Worm (Caenorhabditis elegans) whole organism, L4 larva: Measurements from ENCODE around the gene F57G8.7.

Source experiments
- F10B5.3 ChIP-seq: sonication (generic microtip); optimal IDR thresholded peaks from 2 replicates; lab custom pipeline; 2016; ENCODE audit warnings: mild to moderate bottlenecking, missing genetic modification characterization, missing compliant biosample characterization
- F37D6.2 ChIP-seq: sonication (generic microtip); optimal IDR thresholded peaks from 2 replicates; lab custom pipeline; 2016; ENCODE audit warnings: mild to moderate bottlenecking, missing genetic modification characterization, missing compliant biosample characterization
- F44E2.7 ChIP-seq: fragments of 200-800 bp; sonication (Bioruptor generic); IDR thresholded peaks from 2 replicates; pipeline ENCODE4 v2.1.2; 2022; ENCODE audit warnings: missing genetic modification characterization, missing compliant biosample characterization
- R02D3.7 ChIP-seq: fragments of 150-350 bp; sonication (generic microtip); optimal IDR thresholded peaks from 3 replicates; lab custom pipeline; 2014; ENCODE audit warnings: missing biosample characterization, missing genetic modification characterization
- T26A8.4 ChIP-seq: fragments of 200-800 bp; sonication (Bioruptor generic); IDR thresholded peaks from 2 replicates; pipeline ENCODE4 v1.3.6; 2022; ENCODE audit warnings: missing genetic modification characterization, missing compliant biosample characterization
- Y48G9A.11 ChIP-seq: fragments of 200-800 bp; sonication (Bioruptor generic); IDR thresholded peaks from 2 replicates; pipeline ENCODE4 v1.3.6; 2022; ENCODE audit warnings: missing genetic modification reagents, missing genetic modification characterization, missing compliant biosample characterization
- Y5F2A.4 ChIP-seq: fragments of 200-800 bp; sonication (Bioruptor generic); optimal IDR thresholded peaks from 2 replicates; lab custom pipeline; 2018; ENCODE audit warnings: mild to moderate bottlenecking, missing genetic modification characterization, missing compliant biosample characterization
- aha-1 ChIP-seq: fragments of 150-350 bp; peaks from one replicate; lab custom pipeline; 2014; ENCODE audit warnings: missing biosample characterization, missing genetic modification characterization
- aly-2 ChIP-seq: sonication (generic microtip); optimal IDR thresholded peaks from 2 replicates; lab custom pipeline; 2018; ENCODE audit warnings: missing biosample characterization, missing genetic modification characterization
- ama-1 ChIP-seq: fragments of 150-350 bp; optimal IDR thresholded peaks from 2 replicates; lab custom pipeline; 2014; ENCODE audit warnings: inconsistent platforms, mixed read lengths
- ceh-44 ChIP-seq: fragments of 200-800 bp; sonication (Bioruptor generic); IDR thresholded peaks from 2 replicates; pipeline ENCODE4 v1.3.6; 2022; ENCODE audit warnings: missing genetic modification reagents, missing genetic modification characterization, missing compliant biosample characterization
- ces-1 ChIP-seq: fragments of 150-350 bp; sonication (generic microtip); optimal IDR thresholded peaks from 4 replicates; lab custom pipeline; 2014; ENCODE audit warnings: missing biosample characterization, missing genetic modification reagents, missing genetic modification characterization
- cey-2 ChIP-seq: sonication (generic microtip); optimal IDR thresholded peaks from 3 replicates; lab custom pipeline; 2017; ENCODE audit warnings: missing genetic modification characterization, mild to moderate bottlenecking, missing compliant biosample characterization, antibody characterized with exemption, borderline replicate concordance; ENCODE audit not compliant: insufficient read depth
- ctbp-1 ChIP-seq: fragments of 200-800 bp; sonication (Bioruptor generic); IDR thresholded peaks from 2 replicates; pipeline ENCODE4 v1.3.6; 2022; ENCODE audit warnings: missing genetic modification reagents, missing genetic modification characterization, missing compliant biosample characterization
- daf-12 ChIP-seq: fragments of 150-350 bp; optimal IDR thresholded peaks from 2 replicates; lab custom pipeline; 2014; ENCODE audit warnings: missing biosample characterization, missing genetic modification reagents, missing genetic modification characterization
- daf-16 ChIP-seq, 3 experiments: sonication (generic microtip); optimal IDR thresholded peaks; 2 replicates each; lab custom pipeline; 2016 to 2017; ENCODE audit warnings: missing genetic modification characterization in 3 of 3, missing genetic modification reagents in 3 of 3, mild to moderate bottlenecking in 2 of 3, missing compliant biosample characterization in 2 of 3, missing biosample characterization in 1 of 3, moderate library complexity in 1 of 3
- daf-19 ChIP-seq: fragments of 200-800 bp; sonication (Bioruptor generic); conservative IDR thresholded peaks from 2 replicates; pipeline ENCODE4 v1.3.6; 2022; ENCODE audit warnings: missing genetic modification characterization, missing compliant biosample characterization
- dmd-8 ChIP-seq: fragments of 200-800 bp; sonication (Bioruptor generic); IDR thresholded peaks from 2 replicates; pipeline ENCODE4 v1.3.6; 2022; ENCODE audit warnings: missing genetic modification characterization, missing compliant biosample characterization
- dmd-9 ChIP-seq: fragments of 200-800 bp; sonication (Bioruptor generic); IDR thresholded peaks from 2 replicates; pipeline ENCODE4 v1.3.6; 2022; ENCODE audit warnings: missing genetic modification reagents, missing genetic modification characterization, missing compliant biosample characterization
- dpl-1 ChIP-seq: fragments of 150-350 bp; optimal IDR thresholded peaks from 2 replicates; lab custom pipeline; 2014; ENCODE audit warnings: missing biosample characterization, missing genetic modification reagents, missing genetic modification characterization
- duxl-1 ChIP-seq: sonication (generic microtip); optimal IDR thresholded peaks from 2 replicates; lab custom pipeline; 2016; ENCODE audit warnings: mild to moderate bottlenecking, missing genetic modification characterization, moderate library complexity, missing compliant biosample characterization; ENCODE audit not compliant: poor library complexity
- dve-1 ChIP-seq: sonication (generic microtip); optimal IDR thresholded peaks from 2 replicates; lab custom pipeline; 2017; ENCODE audit warnings: antibody characterized with exemption, mild to moderate bottlenecking, missing genetic modification characterization, missing compliant biosample characterization; ENCODE audit not compliant: insufficient read depth
- egl-27 ChIP-seq: sonication (generic microtip); optimal IDR thresholded peaks from 3 replicates; lab custom pipeline; 2017; ENCODE audit warnings: missing biosample characterization, missing genetic modification reagents, missing genetic modification characterization
- fkh-10 ChIP-seq: fragments of 150-350 bp; optimal IDR thresholded peaks from 2 replicates; lab custom pipeline; 2014; ENCODE audit warnings: missing biosample characterization, missing genetic modification reagents, missing genetic modification characterization
- fos-1 ChIP-seq: fragments of 150-350 bp; optimal IDR thresholded peaks from 2 replicates; lab custom pipeline; 2014; ENCODE audit warnings: missing biosample characterization, missing genetic modification characterization
- gei-8 ChIP-seq: fragments of 200-800 bp; sonication (Bioruptor generic); optimal IDR thresholded peaks from 2 replicates; lab custom pipeline; 2018; ENCODE audit warnings: mild to moderate bottlenecking, missing genetic modification characterization, missing compliant biosample characterization
- hlh-30 ChIP-seq: sonication (generic microtip); optimal IDR thresholded peaks from 2 replicates; lab custom pipeline; 2017; ENCODE audit warnings: antibody characterized with exemption, mild to moderate bottlenecking, missing genetic modification characterization, missing compliant biosample characterization; ENCODE audit not compliant: insufficient read depth
- lin-1 ChIP-seq: fragments of 200-800 bp; sonication (Bioruptor generic); IDR thresholded peaks from 2 replicates; pipeline ENCODE4 v1.3.6; 2022; ENCODE audit warnings: missing genetic modification reagents, missing genetic modification characterization, missing compliant biosample characterization
- lin-38 ChIP-seq: fragments of 200-800 bp; sonication (Bioruptor generic); IDR thresholded peaks from 2 replicates; pipeline ENCODE4 v1.3.6; 2022; ENCODE audit warnings: missing genetic modification reagents, missing genetic modification characterization, missing compliant biosample characterization
- lir-3 ChIP-seq: sonication (generic microtip); optimal IDR thresholded peaks from 2 replicates; lab custom pipeline; 2016; ENCODE audit warnings: mild to moderate bottlenecking, missing genetic modification characterization, missing compliant biosample characterization
- madf-5 ChIP-seq, 2 experiments: fragments of 200-800 bp; sonication (Bioruptor generic); IDR thresholded peaks; 2 replicates each; pipeline ENCODE4 v1.3.6; 2022; ENCODE audit warnings: missing compliant biosample characterization in 2 of 2, missing genetic modification characterization in 2 of 2
- mdl-1 ChIP-seq, 2 experiments: fragments of 150-350 bp in 1 of 2; sonication (generic microtip) in 1 of 2; optimal IDR thresholded peaks; 2 replicates each; lab custom pipeline; 2014 to 2017; ENCODE audit warnings: missing biosample characterization in 2 of 2, missing genetic modification characterization in 2 of 2
- mdt-29 ChIP-seq: fragments of 200-800 bp; sonication (Bioruptor generic); IDR thresholded peaks from 2 replicates; pipeline ENCODE4 v1.3.6; 2022; ENCODE audit warnings: missing genetic modification reagents, missing genetic modification characterization, missing compliant biosample characterization
- mep-1 ChIP-seq: fragments of 150-350 bp; sonication (generic microtip); optimal IDR thresholded peaks from 3 replicates; lab custom pipeline; 2014; ENCODE audit warnings: missing biosample characterization, missing genetic modification characterization
- mes-2 ChIP-seq: sonication (generic microtip); optimal IDR thresholded peaks from 2 replicates; lab custom pipeline; 2016; ENCODE audit warnings: missing genotype, mild to moderate bottlenecking, missing genetic modification characterization, missing compliant biosample characterization; ENCODE audit not compliant: poor library complexity, severe bottlenecking
- nhr-11 ChIP-seq: fragments of 150-350 bp; optimal IDR thresholded peaks from 2 replicates; lab custom pipeline; 2014; ENCODE audit warnings: missing biosample characterization, missing genetic modification characterization
- nhr-25 ChIP-seq: sonication (generic microtip); optimal IDR thresholded peaks from 2 replicates; lab custom pipeline; 2017; ENCODE audit warnings: missing genetic modification characterization, mild to moderate bottlenecking, missing compliant biosample characterization, antibody characterized with exemption, moderate library complexity, borderline replicate concordance; ENCODE audit not compliant: insufficient read depth
- nhr-42 ChIP-seq: fragments of 200-800 bp; sonication (Bioruptor generic); IDR thresholded peaks from 2 replicates; pipeline ENCODE4 v1.3.6; 2022; ENCODE audit warnings: missing genetic modification characterization, missing compliant biosample characterization
- nhr-48 ChIP-seq: sonication (generic microtip); optimal IDR thresholded peaks from 2 replicates; lab custom pipeline; 2016; ENCODE audit warnings: mild to moderate bottlenecking, missing genetic modification characterization, missing compliant biosample characterization
- nhr-6 ChIP-seq: fragments of 150-350 bp; optimal IDR thresholded peaks from 2 replicates; lab custom pipeline; 2014; ENCODE audit warnings: missing biosample characterization, missing genetic modification characterization
- nhr-76 ChIP-seq: fragments of 150-350 bp; optimal IDR thresholded peaks from 2 replicates; lab custom pipeline; 2014; ENCODE audit warnings: missing biosample characterization, missing genetic modification characterization
- php-3 ChIP-seq: fragments of 200-800 bp; sonication (Bioruptor generic); IDR thresholded peaks from 2 replicates; pipeline ENCODE4 v1.3.6; 2022; ENCODE audit warnings: missing genetic modification reagents, missing genetic modification characterization, missing compliant biosample characterization
- sdz-12 ChIP-seq: fragments of 200-800 bp; sonication (Bioruptor generic); optimal IDR thresholded peaks from 2 replicates; lab custom pipeline; 2018; ENCODE audit warnings: mild to moderate bottlenecking, missing genetic modification characterization, missing compliant biosample characterization
- snpc-1.2 ChIP-seq: fragments of 200-800 bp; sonication (Bioruptor generic); IDR thresholded peaks from 2 replicates; pipeline ENCODE4 v1.3.6; 2022; ENCODE audit warnings: missing genetic modification reagents, missing genetic modification characterization, missing compliant biosample characterization
- tra-1 ChIP-seq: fragments of 200-800 bp; sonication (Bioruptor generic); IDR thresholded peaks from 2 replicates; pipeline ENCODE4 v1.3.6; 2022; ENCODE audit warnings: missing genetic modification reagents, missing genetic modification characterization, missing compliant biosample characterization
- unc-39 ChIP-seq: sonication (generic microtip); optimal IDR thresholded peaks from 2 replicates; lab custom pipeline; 2017; ENCODE audit warnings: missing biosample characterization, missing genetic modification characterization
- zfp-2 ChIP-seq: sonication (generic microtip); optimal IDR thresholded peaks from 2 replicates; lab custom pipeline; 2016; ENCODE audit warnings: mild to moderate bottlenecking, missing genetic modification characterization, missing compliant biosample characterization
- zfp-3 ChIP-seq: fragments of 200-800 bp; sonication (Bioruptor generic); conservative IDR thresholded peaks from 2 replicates; pipeline ENCODE4 v1.3.6; 2022; ENCODE audit warnings: missing genetic modification reagents, missing genetic modification characterization, missing compliant biosample characterization
- zip-2 ChIP-seq: fragments of 150-350 bp; optimal IDR thresholded peaks from 2 replicates; lab custom pipeline; 2014; ENCODE audit warnings: missing biosample characterization, missing genetic modification characterization

F57G8.7 gene

ce11 chrV:16361350-16361749 is 32.4 kb downstream of the F57G8.7 start:
- TF ChIP-seq aha-1 (tag; lab: Kevin White, UChicago) (no peak), ces-1 (GFP tag; lab: Kevin White, UChicago) (no peak), fkh-10 (GFP tag; lab: Kevin White, UChicago) (no peak), ceh-44 (GFP tag; lab: Robert Waterston, UW) (no peak), nhr-25 (no peak), mep-1 (no peak), aly-2 (no peak), unc-39 (no peak), daf-16 (GFP tag; optimal IDR thresholded peaks at IDR 0.05; lab: Kevin White, UChicago) (no peak), daf-16 (tag; optimal IDR thresholded peaks at IDR 0.05; lab: Kevin White, UChicago) (no peak), T26A8.4 (GFP tag; lab: Robert Waterston, UW) (no peak), nhr-42 (GFP tag; lab: Robert Waterston, UW) (no peak), lin-38 (GFP tag; lab: Robert Waterston, UW) (no peak)

- TF ChIP-seq sdz-12 (GFP tag; lab: Kevin White, UChicago) (no peak), lir-3 (tag; lab: Kevin White, UChicago) (no peak), dmd-8 (GFP tag; lab: Robert Waterston, UW) (no peak), lin-1 (GFP tag; lab: Robert Waterston, UW) (no peak), nhr-42 (GFP tag; lab: Robert Waterston, UW) (no peak), unc-39 (no peak), nhr-76 (tag; lab: Kevin White, UChicago) (no peak), egl-27 (no peak), lin-38 (GFP tag; lab: Robert Waterston, UW) (0 out of 2 replicates have a peak, but pooled peaks have one; percentile 9), tra-1 (GFP tag; lab: Robert Waterston, UW) (no peak), gei-8 (no peak), zfp-3 (GFP tag; lab: Robert Waterston, UW) (no peak), dmd-9 (no peak), F37D6.2 (tag; lab: Kevin White, UChicago) (no peak), ama-1 (lab: Kevin White, UChicago) (peak; percentile 55), zip-2 (tag; lab: Kevin White, UChicago) (no peak), nhr-48 (tag; lab: Kevin White, UChicago) (no peak), fos-1 (tag; lab: Kevin White, UChicago) (no peak), mdl-1 (tag; optimal IDR thresholded peaks at IDR 0.05; lab: Kevin White, UChicago) (no peak), mdt-29 (GFP tag; lab: Robert Waterston, UW) (0 out of 2 replicates have a peak, but pooled peaks have one; percentile 29), php-3 (GFP tag; lab: Robert Waterston, UW) (no peak), aha-1 (tag; lab: Kevin White, UChicago) (peak; percentile 36), F10B5.3 (tag; lab: Kevin White, UChicago) (peak; percentile 25), R02D3.7 (peak; percentile 37), F44E2.7 (GFP tag; lab: Robert Waterston, UW) (no peak), daf-12 (no peak), Y48G9A.11 (GFP tag; lab: Robert Waterston, UW) (no peak), madf-5 (GFP tag; IDR thresholded peaks at IDR 0.05; lab: Robert Waterston, UW) (no peak), zfp-2 (tag; lab: Kevin White, UChicago) (no peak), nhr-11 (tag; lab: Kevin White, UChicago) (no peak), hlh-30 (no peak), dve-1 (tag; lab: Kevin White, UChicago) (peak; percentile 11), snpc-1.2 (GFP tag; lab: Robert Waterston, UW) (no peak), daf-16 (GFP tag; optimal IDR thresholded peaks at IDR 0.05; lab: Kevin White, UChicago) (no peak), daf-16 (tag; optimal IDR thresholded peaks at IDR 0.05; lab: Kevin White, UChicago) (no peak), dpl-1 (GFP tag; lab: Kevin White, UChicago) (no peak), ctbp-1 (no peak), nhr-6 (tag; lab: Kevin White, UChicago) (no peak), mes-2 (tag; lab: Kevin White, UChicago) (no peak), cey-2 (tag; lab: Kevin White, UChicago) (no peak), daf-19 (no peak), duxl-1 (no peak), Y5F2A.4 (GFP tag; lab: Kevin White, UChicago) (no peak), ces-1 (GFP tag; lab: Kevin White, UChicago) (no peak)
Observed at ce11 chrV:16367575-16367974, 38.6 kb downstream of the F57G8.7 start, which contains the start of gene W08G11.3. W08G11.3 (plus strand) TSS chrV:16367681.
